Worm (Caenorhabditis elegans): ENCODE data around the gene B0507.3.

Gene B0507.3

DNA sequence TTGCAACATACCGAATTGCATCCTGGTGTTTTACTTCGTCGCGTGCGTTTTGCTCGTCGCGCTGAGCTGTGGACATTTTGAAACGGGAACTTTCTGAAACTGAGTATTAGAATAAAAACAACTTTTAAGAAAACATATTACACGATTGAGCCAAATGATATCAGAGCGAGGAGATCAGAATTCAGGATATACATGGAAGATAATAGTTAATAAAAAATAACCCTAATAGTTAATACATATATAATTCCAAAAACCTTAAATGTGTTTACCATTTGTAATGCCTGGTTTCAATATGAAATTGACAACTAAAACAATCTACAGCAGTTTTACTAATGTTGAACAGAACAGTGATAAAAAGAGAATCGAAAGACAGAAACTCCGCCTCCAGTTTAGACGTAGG is 5.8 kb upstream of the B0507.3 start, which contains the start of gene B0507.8:
TSS of gene B0507.8 (minus strand) at position 101 of the 400 bp plus-strand sequence.
- no peak for TF ChIP-seq hmbx-1 (tag; optimal IDR thresholded peaks at IDR 0.05)
- no peak for TF ChIP-seq B0310.2 (tag; optimal IDR thresholded peaks at IDR 0.05)
- TF ChIP-seq scrt-1 (GFP tag; IDR thresholded peaks at IDR 0.05), result no peak

DNA sequence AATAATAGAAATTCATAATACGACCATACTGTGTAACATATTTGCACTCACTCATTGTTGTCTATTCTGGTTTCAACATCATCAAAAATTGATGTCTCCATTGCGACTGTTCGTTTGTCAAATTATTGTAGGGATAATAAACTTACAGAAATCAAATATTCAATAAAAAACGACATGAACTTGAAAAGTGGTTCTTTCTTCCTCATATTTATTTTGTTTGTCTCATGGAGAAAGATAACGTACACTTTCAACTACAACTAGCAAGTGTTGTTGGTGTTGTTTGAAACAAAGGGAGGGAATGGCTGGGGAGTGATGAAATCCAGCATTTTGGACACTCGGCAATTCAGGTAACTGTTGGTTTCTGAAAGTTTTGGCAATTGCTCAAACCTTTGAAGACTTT is 2.8 kb upstream of the B0507.3 start, which contains the start of gene B0507.9:
TSS of gene B0507.9 (minus strand) at position 101 of the 400 bp plus-strand sequence.
- TF ChIP-seq hmg-4 (GFP tag; optimal IDR thresholded peaks at IDR 0.05) (no peak), ets-7 (tag; optimal IDR thresholded peaks at IDR 0.05) (no peak), scrt-1 (GFP tag; IDR thresholded peaks at IDR 0.05) (no peak), hnd-1 (tag; optimal IDR thresholded peaks at IDR 0.05) (no peak), tbx-37 (GFP tag; conservative IDR thresholded peaks at IDR 0.05) (no peak), tbx-11 (GFP tag; IDR thresholded peaks at IDR 0.05) (no peak), tra-4 (tag; optimal IDR thresholded peaks at IDR 0.05) (no peak), flt-1 (GFP tag; IDR thresholded peaks at IDR 0.05) (no peak), pes-1 (GFP tag; IDR thresholded peaks at IDR 0.05) (no peak), sea-1 (GFP tag; conservative IDR thresholded peaks at IDR 0.05) (no peak), F13C5.2 (tag; optimal IDR thresholded peaks at IDR 0.05) (no peak), B0310.2 (tag; optimal IDR thresholded peaks at IDR 0.05) (no peak), hmbx-1 (tag; optimal IDR thresholded peaks at IDR 0.05) (no peak), ceh-36 (tag; optimal IDR thresholded peaks at IDR 0.05) (no peak), ceh-13 (GFP tag; optimal IDR thresholded peaks at IDR 0.05) (no peak)

DNA sequence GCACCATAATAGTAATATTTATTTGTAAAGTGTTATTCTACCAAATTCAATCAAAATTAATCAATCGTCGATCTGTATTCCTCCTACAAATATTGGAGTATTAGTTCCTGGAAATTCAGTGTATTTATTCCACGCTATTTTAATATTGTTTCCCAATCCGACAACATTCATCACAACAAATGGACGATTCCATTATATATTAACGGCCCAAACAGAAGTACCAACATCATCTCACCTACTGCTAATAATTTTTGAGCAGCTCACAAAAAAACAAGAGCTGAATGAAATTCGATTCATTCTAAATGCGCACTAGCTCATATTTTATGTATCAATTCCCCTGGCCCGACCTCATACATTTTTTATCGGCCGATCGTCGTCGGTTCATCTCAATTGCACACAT is 1.7 kb upstream of the B0507.3 start:
- no peak for TF ChIP-seq flt-1 (GFP tag; IDR thresholded peaks at IDR 0.05)
- TF ChIP-seq hmg-4 (GFP tag; optimal IDR thresholded peaks at IDR 0.05), result no peak
- TF ChIP-seq B0310.2 (tag; optimal IDR thresholded peaks at IDR 0.05), result no peak
- no peak for TF ChIP-seq tra-4 (tag; optimal IDR thresholded peaks at IDR 0.05)
- no peak for TF ChIP-seq sea-1 (GFP tag; conservative IDR thresholded peaks at IDR 0.05)
- TF ChIP-seq aly-1 (tag; optimal IDR thresholded peaks at IDR 0.05), result no peak
- TF ChIP-seq hnd-1 (tag; optimal IDR thresholded peaks at IDR 0.05), result no peak
- TF ChIP-seq pes-1 (GFP tag; IDR thresholded peaks at IDR 0.05), result no peak
- no peak for TF ChIP-seq tbx-11 (GFP tag; IDR thresholded peaks at IDR 0.05)
- TF ChIP-seq ceh-36 (tag; optimal IDR thresholded peaks at IDR 0.05), result no peak
- no peak for TF ChIP-seq scrt-1 (GFP tag; IDR thresholded peaks at IDR 0.05)
- TF ChIP-seq tbx-37 (GFP tag; conservative IDR thresholded peaks at IDR 0.05), result no peak
- no peak for TF ChIP-seq ets-7 (tag; optimal IDR thresholded peaks at IDR 0.05)

DNA sequence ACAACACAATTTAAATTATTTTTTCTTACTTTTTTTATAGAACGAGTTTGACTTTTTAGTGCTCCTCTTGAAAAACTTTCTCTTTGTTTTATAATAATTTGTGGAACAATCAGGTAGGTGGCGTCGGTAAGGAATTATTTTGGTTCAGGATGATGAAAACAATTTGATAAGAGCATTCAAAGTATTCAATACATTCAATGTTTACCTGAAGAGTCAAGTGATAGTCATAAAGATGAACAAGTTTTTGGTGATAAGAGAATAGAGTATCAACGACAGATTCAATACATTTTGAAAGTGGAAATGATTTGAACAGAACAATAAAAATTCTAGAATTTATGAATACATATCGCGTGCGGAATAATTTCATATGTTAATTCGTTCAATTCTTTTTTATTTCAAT is 1.2 kb upstream of the B0507.3 start:
- no peak for TF ChIP-seq hmbx-1 (tag; optimal IDR thresholded peaks at IDR 0.05)
- TF ChIP-seq tbx-11 (GFP tag; IDR thresholded peaks at IDR 0.05), result no peak
- no peak for TF ChIP-seq tbx-37 (GFP tag; conservative IDR thresholded peaks at IDR 0.05)
- TF ChIP-seq pes-1 (GFP tag; IDR thresholded peaks at IDR 0.05), result no peak
- TF ChIP-seq F13C5.2 (tag; optimal IDR thresholded peaks at IDR 0.05), result no peak
- TF ChIP-seq ceh-36 (tag; optimal IDR thresholded peaks at IDR 0.05), result no peak
- TF ChIP-seq sea-1 (GFP tag; conservative IDR thresholded peaks at IDR 0.05), result no peak
- TF ChIP-seq ets-7 (tag; optimal IDR thresholded peaks at IDR 0.05), result no peak
- no peak for TF ChIP-seq ama-1 (optimal IDR thresholded peaks at IDR 0.05)
- TF ChIP-seq B0310.2 (tag; optimal IDR thresholded peaks at IDR 0.05), result no peak
- no peak for TF ChIP-seq tra-4 (tag; optimal IDR thresholded peaks at IDR 0.05)
- no peak for TF ChIP-seq hmg-4 (GFP tag; optimal IDR thresholded peaks at IDR 0.05)

DNA sequence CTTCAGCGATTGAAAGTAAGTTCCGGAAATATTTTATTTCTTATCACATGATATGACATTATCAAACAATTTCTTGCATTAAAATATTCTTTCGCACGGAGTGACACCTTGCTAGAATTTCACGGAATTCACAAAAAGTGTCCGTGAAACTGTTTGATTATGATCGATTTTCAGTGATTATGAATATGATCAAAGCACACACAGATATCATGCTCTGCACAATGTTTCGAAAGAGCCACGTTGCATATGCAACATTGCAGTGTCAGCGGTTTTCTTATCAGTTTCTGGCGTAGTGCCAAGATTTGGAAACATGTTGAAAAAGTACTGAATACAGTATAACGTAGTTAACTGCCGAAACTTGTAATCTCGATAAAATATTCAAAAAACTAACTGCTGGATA is 445 bp downstream of the B0507.3 start:
- no peak for TF ChIP-seq aly-1 (tag; optimal IDR thresholded peaks at IDR 0.05)
- no peak for TF ChIP-seq hnd-1 (tag; optimal IDR thresholded peaks at IDR 0.05)
- TF ChIP-seq ama-1 (optimal IDR thresholded peaks at IDR 0.05), result no peak

DNA sequence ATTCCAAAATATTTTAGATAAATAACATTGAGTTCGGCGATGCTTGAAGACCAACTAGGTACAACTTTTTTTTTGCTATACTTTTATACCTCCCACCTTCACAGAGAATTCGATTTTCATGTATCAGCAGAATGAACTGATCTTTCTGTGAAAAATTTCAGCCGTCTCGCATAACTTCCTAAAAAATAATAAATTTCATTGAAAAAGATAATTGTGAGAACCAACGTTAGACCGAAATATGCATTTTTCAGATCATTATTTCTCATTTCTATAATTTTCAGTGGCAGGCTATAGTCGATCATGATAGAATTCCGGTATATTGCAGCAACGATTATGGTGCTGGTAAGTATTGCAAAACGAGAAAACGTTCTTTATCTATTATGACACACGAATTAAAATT is 2.9 kb downstream of the B0507.3 start, which contains the start of gene srx-115:
TSS of gene srx-115 (plus strand) at position 301 of the 400 bp plus-strand sequence.
- no peak for TF ChIP-seq tra-4 (tag; optimal IDR thresholded peaks at IDR 0.05)
- TF ChIP-seq ceh-13 (GFP tag; optimal IDR thresholded peaks at IDR 0.05), result no peak
- TF ChIP-seq hmg-4 (GFP tag; optimal IDR thresholded peaks at IDR 0.05), result no peak
- no peak for TF ChIP-seq tbx-37 (GFP tag; conservative IDR thresholded peaks at IDR 0.05)
- no peak for TF ChIP-seq hmbx-1 (tag; optimal IDR thresholded peaks at IDR 0.05)

DNA sequence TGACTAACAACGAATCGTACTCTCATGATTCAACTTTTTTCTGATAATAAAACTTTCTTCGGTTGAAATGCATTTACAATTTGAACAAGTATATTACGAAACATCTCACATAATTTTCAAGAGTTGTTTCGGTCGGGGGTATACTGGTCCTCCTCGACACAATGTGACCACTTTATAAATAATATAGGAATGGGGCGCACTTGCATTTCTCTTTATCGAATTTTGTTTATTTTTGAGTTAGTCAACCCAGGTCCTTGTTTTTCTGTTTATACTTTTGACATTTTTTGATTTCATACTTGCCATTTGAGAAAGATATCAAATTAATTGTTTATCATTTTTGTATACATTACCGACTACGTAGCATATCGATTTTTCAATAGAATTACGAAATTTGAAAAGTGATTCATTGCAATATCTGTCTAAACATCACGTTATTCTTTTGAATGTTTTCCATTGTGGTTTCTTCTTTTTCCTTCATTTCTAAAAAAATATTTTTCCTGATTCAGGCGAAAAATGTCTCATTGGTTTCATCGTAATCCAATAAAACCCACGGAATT is 5.2 kb downstream of the B0507.3 start, which contains the start of gene B0507.2:
TSS of gene B0507.2 (plus strand) at position 507 of the 557 bp plus-strand sequence.
- TF ChIP-seq ets-7 (tag; optimal IDR thresholded peaks at IDR 0.05), result no peak
- TF ChIP-seq tra-4 (tag; optimal IDR thresholded peaks at IDR 0.05), result no peak
- no peak for TF ChIP-seq ceh-36 (tag; optimal IDR thresholded peaks at IDR 0.05)
- no peak for TF ChIP-seq hmg-4 (GFP tag; optimal IDR thresholded peaks at IDR 0.05)

DNA sequence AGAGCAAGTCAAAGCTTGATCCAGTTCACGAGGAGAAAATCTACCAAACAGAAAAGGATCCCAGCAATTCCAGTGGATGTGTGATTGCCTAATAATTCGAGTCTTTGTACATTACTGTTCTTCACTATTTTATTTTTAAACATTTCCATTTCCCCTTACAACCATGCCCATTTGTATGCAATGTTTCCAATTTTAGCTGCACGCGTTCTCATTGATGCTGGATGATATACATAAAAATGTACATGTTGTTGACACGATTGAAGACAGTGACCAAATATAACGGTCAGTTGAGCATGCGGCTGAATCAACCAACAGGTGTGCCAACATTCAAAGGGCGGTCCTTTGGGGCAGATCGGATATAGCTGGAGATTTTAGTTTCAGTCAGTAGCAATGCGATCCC is 7.6 kb downstream of the B0507.3 start, which contains the start of gene B0507.1:
TSS of gene B0507.1 (plus strand) at position 301 of the 400 bp plus-strand sequence.
- no peak for TF ChIP-seq hmg-4 (GFP tag; optimal IDR thresholded peaks at IDR 0.05)
- no peak for TF ChIP-seq hmbx-1 (tag; optimal IDR thresholded peaks at IDR 0.05)
- TF ChIP-seq flt-1 (GFP tag; IDR thresholded peaks at IDR 0.05), result no peak
- no peak for TF ChIP-seq ets-7 (tag; optimal IDR thresholded peaks at IDR 0.05)
- TF ChIP-seq tbx-11 (GFP tag; IDR thresholded peaks at IDR 0.05), result no peak

DNA sequence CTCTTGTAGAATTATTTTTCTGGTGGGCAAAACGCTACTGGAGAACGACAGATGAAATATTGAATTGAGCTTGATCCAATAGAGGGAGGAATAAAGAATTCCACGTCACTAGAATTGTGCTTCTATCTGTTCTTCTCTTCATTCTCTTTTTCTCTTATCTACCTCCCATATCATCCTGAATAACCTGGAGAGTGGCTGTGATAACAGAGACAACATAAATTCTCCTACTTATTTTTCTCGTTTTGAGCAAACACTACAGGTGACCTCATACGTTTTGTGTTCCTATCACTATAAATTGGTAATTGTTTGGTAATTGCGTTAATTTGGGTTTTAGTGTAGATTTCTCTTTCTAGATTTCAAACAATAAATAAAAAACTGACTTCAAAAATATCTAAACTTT is 12.5 kb downstream of the B0507.3 start:
- TF ChIP-seq ceh-36 (tag; optimal IDR thresholded peaks at IDR 0.05) (no peak), hmbx-1 (tag; optimal IDR thresholded peaks at IDR 0.05) (no peak), tra-4 (tag; optimal IDR thresholded peaks at IDR 0.05) (no peak), tbx-11 (GFP tag; IDR thresholded peaks at IDR 0.05) (no peak), ets-7 (tag; optimal IDR thresholded peaks at IDR 0.05) (no peak), tbx-37 (GFP tag; conservative IDR thresholded peaks at IDR 0.05) (no peak), F13C5.2 (tag; optimal IDR thresholded peaks at IDR 0.05) (no peak), hmg-4 (GFP tag; optimal IDR thresholded peaks at IDR 0.05) (no peak), B0310.2 (tag; optimal IDR thresholded peaks at IDR 0.05) (no peak), flt-1 (GFP tag; IDR thresholded peaks at IDR 0.05) (no peak), aly-1 (tag; optimal IDR thresholded peaks at IDR 0.05) (no peak), ama-1 (optimal IDR thresholded peaks at IDR 0.05) (no peak), ceh-13 (GFP tag; optimal IDR thresholded peaks at IDR 0.05) (no peak), pes-1 (GFP tag; IDR thresholded peaks at IDR 0.05) (no peak), sea-1 (GFP tag; conservative IDR thresholded peaks at IDR 0.05) (no peak), scrt-1 (GFP tag; IDR thresholded peaks at IDR 0.05) (no peak), hnd-1 (tag; optimal IDR thresholded peaks at IDR 0.05) (no peak)

Measured in whole organism, early embryonic.